Fruit fly (Drosophila melanogaster): ENCODE data around the gene CG14273.
A peak's percentile ranks its signal among the peaks of the same experiment; 100 is the strongest.

DNA sequence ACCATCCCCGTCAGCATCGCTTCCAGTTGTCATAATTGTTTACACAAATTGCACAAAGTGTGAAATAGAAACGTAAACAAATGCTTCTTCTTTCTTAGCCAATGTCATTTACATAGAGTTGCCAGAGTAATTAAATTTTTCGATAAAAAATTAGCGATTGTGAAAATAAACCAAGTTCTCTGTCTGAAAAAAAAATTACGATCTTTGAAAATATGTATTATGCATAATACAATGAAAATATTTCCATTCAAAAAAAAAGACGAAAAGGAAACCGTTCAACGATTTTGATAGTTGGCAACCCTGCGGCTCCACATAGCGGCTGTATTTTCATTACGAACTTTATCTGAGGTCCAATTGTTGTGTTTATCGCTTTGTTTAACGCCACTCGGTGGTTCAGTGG lies 31.4 kb upstream of the CG14273 start, which contains the start of the genes CG7810 and CG7806:
- TF ChIP-seq Mnt (GFP tag; optimal IDR thresholded peaks at IDR 0.05): peak; percentile 78
- TF ChIP-seq ovo (GFP tag; optimal IDR thresholded peaks at IDR 0.05): peak; percentile 52
- TF ChIP-seq pad (GFP tag; optimal IDR thresholded peaks at IDR 0.05): peak; percentile 43
- no peak for TF ChIP-seq CG5204 (GFP tag; optimal IDR thresholded peaks at IDR 0.05)
